Worm (Caenorhabditis elegans) whole organism, L4 larva: ENCODE data around the gene nhr-132.

Experiments used
- F37D6.2 ChIP-seq: sonication (generic microtip); optimal IDR thresholded peaks from 2 replicates; lab custom pipeline; 2016; ENCODE audit warnings: mild to moderate bottlenecking, missing genetic modification characterization, missing compliant biosample characterization
- ztf-11 ChIP-seq: fragments of 150-350 bp; optimal IDR thresholded peaks from 2 replicates; lab custom pipeline; 2014; ENCODE audit warnings: missing biosample characterization, missing genetic modification characterization

- TF ChIP-seq ztf-11 (tag; lab: Kevin White, UChicago): no peak
- TF ChIP-seq F37D6.2 (tag; lab: Kevin White, UChicago): no peak
These were observed 36.8 kb upstream of the nhr-132 start, which contains the start of gene T01G6.1 for ce11 chrV:497399-497798.
